Fruit fly (Drosophila melanogaster) whole organism, larva: ENCODE data around the gene CG32845.

Experiments
- noc ChIP-seq: fragments of 200-800 bp; sonication (Bioruptor generic); optimal IDR thresholded peaks from 3 replicates; lab custom pipeline; 2019; ENCODE audit warnings: missing biosample characterization, mild to moderate bottlenecking, missing genetic modification characterization, moderate library complexity

CG32845 gene

DNA sequence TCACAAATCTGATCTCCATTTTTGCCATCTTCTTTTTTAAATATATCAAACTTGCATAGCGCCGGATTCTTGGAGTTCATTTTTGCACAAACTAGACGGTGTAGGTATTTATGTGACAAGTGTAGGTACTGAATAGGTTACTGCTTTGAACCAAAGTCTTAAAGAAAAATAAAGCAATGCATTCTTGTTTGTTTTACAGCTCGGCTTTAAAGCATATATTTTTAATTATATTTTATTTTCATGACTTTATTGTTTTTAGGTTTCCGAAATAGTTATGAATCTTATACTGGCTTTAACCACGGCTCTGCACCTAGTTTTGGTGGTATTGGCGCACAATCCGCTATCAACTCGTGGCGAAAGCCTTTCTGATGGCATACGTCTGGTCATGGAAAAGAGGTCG lies at the start of gene CG32845:
Gene CG32845 (minus strand): TSS at position 101 of the 400 bp plus-strand sequence.
- TF ChIP-seq noc (tag; lab: Kevin White, UChicago): no peak

DNA sequence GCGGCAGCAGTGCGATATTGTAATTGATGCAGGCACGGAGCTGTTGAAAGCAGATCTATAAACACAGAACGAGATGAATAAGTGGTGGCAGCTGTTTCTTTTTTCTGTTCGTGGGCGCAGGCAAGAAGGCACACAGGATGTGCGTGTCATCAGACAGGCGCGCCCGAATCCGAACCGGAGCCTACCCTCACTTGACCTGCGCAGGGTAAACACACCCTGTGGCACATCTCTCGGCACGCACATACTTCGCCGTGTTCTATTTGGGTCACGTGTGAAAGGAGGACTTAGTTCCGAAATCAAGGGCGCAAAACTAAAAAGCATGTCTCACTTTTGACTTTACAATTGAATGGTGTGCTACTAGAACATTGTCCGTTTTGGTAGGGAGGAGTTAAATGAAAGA lies 48.3 kb upstream of the CG32845 start:
- no peak for TF ChIP-seq noc (tag; lab: Kevin White, UChicago)

DNA sequence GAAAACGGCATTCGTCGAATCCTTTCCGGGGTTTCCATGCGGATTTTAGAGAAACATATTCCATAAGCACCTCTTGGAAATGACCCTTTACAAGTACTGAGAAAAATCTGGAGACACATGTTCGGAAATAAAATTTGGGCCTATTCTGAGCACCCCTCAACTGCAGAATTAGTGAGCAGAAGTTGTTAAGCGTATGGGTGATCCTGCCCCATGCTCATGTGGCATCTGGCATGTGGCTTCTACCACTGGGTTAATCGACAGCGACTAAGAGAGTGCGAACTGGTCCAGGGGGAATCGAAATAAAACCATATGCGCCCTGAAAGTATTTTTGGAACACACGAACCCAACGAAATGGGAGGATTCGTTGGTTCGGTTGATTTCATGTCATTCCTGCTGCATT lies 47.6 kb upstream of the CG32845 start:
- no peak for TF ChIP-seq noc (tag; lab: Kevin White, UChicago)

- no peak for TF ChIP-seq noc (tag; lab: Kevin White, UChicago)
Measured at dm6 chr3L:320010-320337, 46.8 kb upstream of the CG32845 start.

DNA sequence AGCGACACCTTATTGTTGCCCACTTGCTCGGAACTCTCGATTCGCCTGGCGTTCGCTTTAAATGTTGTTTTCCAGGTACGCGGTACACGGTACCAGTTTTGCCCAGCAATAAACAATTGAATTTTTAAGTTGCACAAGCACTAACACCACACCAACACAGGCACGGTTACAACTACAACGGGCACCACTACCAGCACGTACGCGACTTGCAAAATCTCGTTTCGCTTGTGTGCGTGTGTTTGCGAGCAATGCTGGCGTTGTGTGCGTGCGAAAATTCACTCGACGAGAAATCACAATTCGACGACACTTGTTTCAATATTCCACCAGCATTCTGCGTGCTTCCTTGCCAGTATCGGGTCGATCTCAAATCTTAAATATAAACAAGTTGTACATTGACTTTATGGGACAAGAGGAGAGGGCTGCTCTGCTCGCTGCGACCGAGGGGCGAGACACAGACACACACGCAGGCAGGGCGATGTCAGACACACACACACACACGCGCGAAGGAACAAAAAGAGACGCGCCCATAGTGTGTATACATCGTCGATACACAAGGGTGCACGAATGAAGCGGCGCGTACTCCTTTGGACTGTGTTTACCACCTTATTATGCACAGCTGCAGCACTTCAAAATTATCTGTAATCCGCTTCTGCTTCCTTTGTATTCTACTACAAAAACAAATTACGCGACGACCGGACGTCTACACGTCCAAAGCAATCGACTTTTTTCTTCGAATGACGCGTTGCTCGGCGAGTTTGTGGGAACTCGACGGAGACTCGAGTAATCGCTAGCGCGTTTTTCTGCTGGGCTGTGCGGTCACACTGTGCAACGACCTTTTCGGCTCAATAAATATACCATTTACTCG lies 46.2 kb upstream of the CG32845 start, which contains the start of gene fwd:
Gene fwd (minus strand): TSS at position 740 of the 865 bp plus-strand sequence.
- TF ChIP-seq noc (tag; lab: Kevin White, UChicago): peak; percentile 36

dm6 chr3L:316784-317183 lies 43.6 kb upstream of the CG32845 start, which contains the start of gene ddbt:
Gene ddbt (plus strand): TSS chr3L:317084.
- no peak for TF ChIP-seq noc (tag; lab: Kevin White, UChicago)

- no peak for TF ChIP-seq noc (tag; lab: Kevin White, UChicago)
Measured at dm6 chr3L:315140-315539, 41.9 kb upstream of the CG32845 start.

- TF ChIP-seq noc (tag; lab: Kevin White, UChicago): no peak
Measured at dm6 chr3L:312323-312722, 39.1 kb upstream of the CG32845 start.

DNA sequence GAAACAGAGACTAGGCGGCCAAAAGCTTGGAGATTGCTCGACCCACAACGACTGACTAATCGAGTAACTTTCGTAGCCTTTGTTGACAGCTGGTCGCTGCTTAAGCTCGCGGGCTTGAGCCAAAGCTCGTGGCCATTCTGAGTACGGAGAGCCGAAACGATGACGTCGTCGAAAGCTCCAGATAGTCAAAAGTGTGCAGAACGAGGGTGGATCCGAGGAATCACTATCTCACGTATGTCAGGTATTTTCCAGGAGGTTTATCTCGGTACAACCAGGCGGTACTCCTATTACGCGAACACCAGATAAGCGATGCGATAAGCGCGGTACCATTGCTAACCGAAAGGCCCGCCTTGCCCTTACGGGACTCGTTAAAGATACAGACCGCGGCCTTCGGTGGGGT lies 38.4 kb upstream of the CG32845 start:
- TF ChIP-seq noc (tag; lab: Kevin White, UChicago): no peak

DNA sequence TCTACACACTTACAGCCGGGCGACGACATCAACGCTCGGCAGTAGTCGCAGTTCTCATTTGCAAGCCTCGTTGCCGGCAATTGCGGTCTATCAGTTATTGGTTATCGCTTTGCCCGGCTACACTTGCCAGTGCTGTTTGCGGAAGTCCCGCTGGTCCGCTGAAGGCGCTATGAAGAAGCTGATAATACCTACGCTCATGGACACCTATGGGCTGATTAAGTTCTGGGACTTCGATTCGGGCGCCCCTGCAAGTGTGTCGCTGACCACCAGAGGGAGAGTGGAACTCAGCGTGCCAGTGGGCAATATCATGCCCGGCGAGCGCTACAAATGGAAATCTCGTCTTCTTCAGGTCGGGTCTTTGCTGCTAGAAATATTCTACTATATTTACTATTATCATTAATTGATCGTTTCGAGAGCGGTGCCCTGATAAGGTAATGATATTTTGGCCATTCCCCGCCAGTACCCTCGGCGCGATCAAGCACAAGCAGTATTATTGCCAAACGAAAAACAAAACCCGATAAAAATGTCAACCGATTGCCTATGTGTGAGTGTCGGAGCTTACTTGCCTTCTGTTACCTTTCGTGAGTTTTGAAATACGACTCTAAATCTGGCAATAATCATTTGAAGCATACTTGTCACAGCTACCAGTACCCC lies 26.9 kb upstream of the CG32845 start:
- no peak for TF ChIP-seq noc (tag; lab: Kevin White, UChicago)

DNA sequence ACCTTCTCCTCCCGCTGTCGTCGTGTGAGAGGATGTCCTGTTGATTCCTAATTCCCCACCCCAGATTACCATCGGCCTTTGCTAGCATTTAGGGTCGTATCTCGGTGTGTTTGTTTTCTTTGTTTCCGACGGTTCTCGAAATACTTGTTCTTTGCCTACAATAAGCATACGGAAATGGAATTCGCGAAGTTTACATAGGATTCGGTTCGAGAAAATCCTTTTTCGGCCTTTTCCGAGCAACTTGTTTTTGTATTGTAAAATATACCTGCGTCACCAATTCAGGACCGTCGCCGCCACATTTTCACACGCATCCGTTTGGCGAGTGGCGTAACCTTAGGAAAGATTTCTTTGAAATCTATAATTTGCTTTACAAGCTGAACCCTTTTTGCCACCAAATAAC lies 25.3 kb upstream of the CG32845 start:
- no peak for TF ChIP-seq noc (tag; lab: Kevin White, UChicago)

- no peak for TF ChIP-seq noc (tag; lab: Kevin White, UChicago)
Measured at dm6 chr3L:297240-297639, 24.0 kb upstream of the CG32845 start.

DNA sequence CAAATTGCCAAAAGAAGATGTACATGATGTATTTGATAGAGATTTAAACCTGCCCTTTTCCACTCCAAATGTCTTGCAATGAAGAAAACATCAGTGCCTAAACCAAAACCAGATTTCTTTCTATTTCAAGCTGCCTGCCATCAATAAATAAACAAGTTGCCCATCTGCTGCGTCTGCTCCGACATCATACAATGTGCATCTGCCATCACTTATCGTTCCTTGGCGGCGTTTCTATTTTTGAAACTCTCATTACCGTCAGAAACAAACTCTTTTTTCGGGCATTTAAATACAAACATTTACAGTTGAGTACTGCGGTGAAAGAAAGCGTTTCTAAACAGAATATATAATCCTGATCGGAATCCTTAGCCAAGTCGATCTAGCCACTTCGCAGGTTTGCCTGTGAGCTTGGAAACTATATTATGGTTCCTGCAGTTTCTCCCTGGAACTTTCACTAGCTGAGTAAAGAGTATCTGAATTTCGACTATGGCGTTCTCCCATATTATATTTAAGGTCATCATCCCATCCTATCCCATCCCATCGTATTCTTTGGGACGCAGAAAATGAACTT lies 21.7 kb upstream of the CG32845 start:
- TF ChIP-seq noc (tag; lab: Kevin White, UChicago): no peak

DNA sequence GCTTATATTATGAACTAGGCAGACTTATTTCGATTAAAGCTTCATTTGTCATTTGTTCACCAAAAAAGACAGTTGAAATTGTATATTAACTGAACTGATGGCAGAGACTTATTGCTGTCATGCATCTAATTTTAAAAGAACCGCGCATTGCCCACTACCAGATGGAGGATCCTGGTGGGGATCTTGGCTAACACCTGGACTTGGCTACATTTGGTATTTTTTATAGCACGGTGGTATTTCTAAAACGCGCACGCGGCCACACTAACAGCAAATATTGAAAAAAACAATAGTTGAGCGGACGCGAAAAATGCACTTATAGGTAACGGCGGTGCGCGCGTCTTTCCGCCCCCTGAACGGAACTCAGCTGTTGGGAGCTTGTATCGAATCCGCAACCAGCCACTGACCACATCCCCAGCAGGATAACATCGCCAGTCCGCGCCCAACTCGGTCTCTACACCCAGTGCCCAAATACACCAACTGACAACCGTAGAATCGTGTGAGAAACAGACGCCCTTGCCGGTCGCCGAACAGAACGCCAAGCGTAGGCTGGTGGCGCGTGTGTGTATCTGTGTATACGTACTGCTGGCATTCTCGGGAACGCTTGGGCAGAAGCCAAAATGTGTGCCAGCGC lies 19.1 kb upstream of the CG32845 start:
- TF ChIP-seq noc (tag; lab: Kevin White, UChicago): no peak

- TF ChIP-seq noc (tag; lab: Kevin White, UChicago): no peak
Measured at dm6 chr3L:291583-292145, 18.5 kb upstream of the CG32845 start.

DNA sequence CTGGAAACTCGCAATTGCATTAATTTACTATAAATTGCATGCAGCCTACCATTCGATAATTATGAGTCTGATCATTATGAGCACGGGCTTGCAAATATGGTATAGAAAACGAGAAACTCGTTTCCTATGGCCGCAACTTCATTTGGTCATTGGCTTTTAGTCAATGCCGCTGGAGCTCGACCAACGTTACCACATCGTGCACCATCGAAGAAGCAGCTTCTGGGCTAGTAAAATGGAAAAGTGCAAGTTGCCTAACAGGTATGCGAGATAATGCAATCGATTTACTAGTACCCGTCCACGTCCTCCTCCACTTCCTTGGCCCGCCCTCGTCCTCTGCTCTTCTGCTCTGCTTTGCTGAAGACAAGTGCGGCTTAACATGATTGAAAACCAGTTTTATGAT lies 11.1 kb upstream of the CG32845 start:
- TF ChIP-seq noc (tag; lab: Kevin White, UChicago): no peak
